Worm (Caenorhabditis elegans): ENCODE results near the gene Y111B2A.1.

Gene Y111B2A.1

DNA sequence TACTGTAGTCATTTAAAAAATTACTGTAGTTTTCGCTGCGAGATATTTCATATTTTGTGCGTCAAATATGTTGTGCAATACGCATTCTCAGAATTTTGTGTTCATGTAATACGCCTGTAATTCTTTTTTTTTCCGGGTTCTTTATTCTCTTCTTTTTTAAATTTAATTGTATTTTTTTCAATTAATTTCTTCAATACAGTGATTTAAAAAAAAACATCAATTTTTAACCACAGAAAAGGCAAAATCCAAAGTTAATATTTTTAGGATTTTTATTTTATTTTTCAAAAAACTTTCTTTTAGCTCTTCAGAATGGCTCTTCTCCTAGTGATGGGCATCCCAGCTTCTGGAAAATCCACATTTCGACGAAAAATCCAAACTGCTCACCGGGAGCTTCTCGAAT, 29.1 kb downstream of the Y111B2A.1 start, which contains the start of gene pstk-1:
Gene pstk-1 (plus strand): TSS at position 301 of the 400 bp plus-strand sequence.
- no peak for TF ChIP-seq hmbx-1 (tag; optimal IDR thresholded peaks at IDR 0.05)
- no peak for TF ChIP-seq B0310.2 (tag; optimal IDR thresholded peaks at IDR 0.05)
- TF ChIP-seq ceh-13 (GFP tag; optimal IDR thresholded peaks at IDR 0.05) = no peak
- TF ChIP-seq hmg-4 (GFP tag; optimal IDR thresholded peaks at IDR 0.05) = no peak
- no peak for TF ChIP-seq scrt-1 (GFP tag; IDR thresholded peaks at IDR 0.05)
- TF ChIP-seq tra-4 (tag; optimal IDR thresholded peaks at IDR 0.05) = no peak
- TF ChIP-seq F13C5.2 (tag; optimal IDR thresholded peaks at IDR 0.05) = no peak
- no peak for TF ChIP-seq ama-1 (optimal IDR thresholded peaks at IDR 0.05)
- no peak for TF ChIP-seq hnd-1 (tag; optimal IDR thresholded peaks at IDR 0.05)
- TF ChIP-seq pes-1 (GFP tag; IDR thresholded peaks at IDR 0.05) = no peak
- no peak for TF ChIP-seq tbx-37 (GFP tag; conservative IDR thresholded peaks at IDR 0.05)
- no peak for TF ChIP-seq ceh-36 (tag; optimal IDR thresholded peaks at IDR 0.05)

DNA sequence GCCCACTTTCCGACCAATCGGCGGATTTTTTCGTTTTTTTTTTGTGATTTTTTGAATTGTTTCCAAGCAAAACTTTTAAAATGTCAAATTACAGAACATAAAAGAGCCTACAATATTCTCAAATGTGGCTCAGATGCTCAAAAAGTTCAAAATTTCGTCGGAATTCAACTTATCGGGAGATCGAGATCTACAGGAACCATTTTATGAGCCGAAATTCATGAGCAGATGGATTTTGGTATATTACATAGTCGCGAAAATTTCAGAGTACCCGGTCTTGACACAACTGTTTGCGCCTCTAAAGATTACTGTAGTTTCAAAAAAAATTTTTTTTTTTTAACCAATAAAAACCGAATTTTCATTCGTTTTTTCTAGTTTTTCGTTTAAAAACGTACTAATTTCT, 36.5 kb downstream of the Y111B2A.1 start:
- TF ChIP-seq ceh-13 (GFP tag; optimal IDR thresholded peaks at IDR 0.05) (no peak), aly-1 (tag; optimal IDR thresholded peaks at IDR 0.05) (no peak), flt-1 (GFP tag; IDR thresholded peaks at IDR 0.05) (no peak), hmbx-1 (tag; optimal IDR thresholded peaks at IDR 0.05) (no peak), F13C5.2 (tag; optimal IDR thresholded peaks at IDR 0.05) (no peak), ceh-36 (tag; optimal IDR thresholded peaks at IDR 0.05) (no peak), hmg-4 (GFP tag; optimal IDR thresholded peaks at IDR 0.05) (no peak), ets-7 (tag; optimal IDR thresholded peaks at IDR 0.05) (no peak), tbx-37 (GFP tag; conservative IDR thresholded peaks at IDR 0.05) (no peak), B0310.2 (tag; optimal IDR thresholded peaks at IDR 0.05) (no peak), tra-4 (tag; optimal IDR thresholded peaks at IDR 0.05) (no peak), scrt-1 (GFP tag; IDR thresholded peaks at IDR 0.05) (no peak), ama-1 (optimal IDR thresholded peaks at IDR 0.05) (no peak), hnd-1 (tag; optimal IDR thresholded peaks at IDR 0.05) (no peak), sea-1 (GFP tag; conservative IDR thresholded peaks at IDR 0.05) (no peak), pes-1 (GFP tag; IDR thresholded peaks at IDR 0.05) (no peak)

- TF ChIP-seq hmg-4 (GFP tag; optimal IDR thresholded peaks at IDR 0.05) (no peak), tra-4 (tag; optimal IDR thresholded peaks at IDR 0.05) (no peak), hmbx-1 (tag; optimal IDR thresholded peaks at IDR 0.05) (no peak)
Measured at ce11 chrIII:12456801-12457647, 38.4 kb downstream of the Y111B2A.1 start, which contains the start of the genes scav-3 and Y49E10.21. Gene scav-3 (minus strand): TSS chrIII:12456850. Gene Y49E10.21 (plus strand): TSS chrIII:12457597.

- TF ChIP-seq ets-7 (tag; optimal IDR thresholded peaks at IDR 0.05) = no peak
- no peak for TF ChIP-seq flt-1 (GFP tag; IDR thresholded peaks at IDR 0.05)
- TF ChIP-seq tra-4 (tag; optimal IDR thresholded peaks at IDR 0.05) = no peak
- no peak for TF ChIP-seq scrt-1 (GFP tag; IDR thresholded peaks at IDR 0.05)
- TF ChIP-seq ama-1 (optimal IDR thresholded peaks at IDR 0.05) = no peak
- no peak for TF ChIP-seq pes-1 (GFP tag; IDR thresholded peaks at IDR 0.05)
- TF ChIP-seq aly-1 (tag; optimal IDR thresholded peaks at IDR 0.05) = no peak
- no peak for TF ChIP-seq F13C5.2 (tag; optimal IDR thresholded peaks at IDR 0.05)
- TF ChIP-seq B0310.2 (tag; optimal IDR thresholded peaks at IDR 0.05) = no peak
- TF ChIP-seq ceh-36 (tag; optimal IDR thresholded peaks at IDR 0.05) = no peak
- no peak for TF ChIP-seq ceh-13 (GFP tag; optimal IDR thresholded peaks at IDR 0.05)
- TF ChIP-seq tbx-37 (GFP tag; conservative IDR thresholded peaks at IDR 0.05) = no peak
- TF ChIP-seq sea-1 (GFP tag; conservative IDR thresholded peaks at IDR 0.05) = no peak
- TF ChIP-seq hmg-4 (GFP tag; optimal IDR thresholded peaks at IDR 0.05) = no peak
Measured at ce11 chrIII:12455651-12456420, 39.6 kb downstream of the Y111B2A.1 start.

DNA sequence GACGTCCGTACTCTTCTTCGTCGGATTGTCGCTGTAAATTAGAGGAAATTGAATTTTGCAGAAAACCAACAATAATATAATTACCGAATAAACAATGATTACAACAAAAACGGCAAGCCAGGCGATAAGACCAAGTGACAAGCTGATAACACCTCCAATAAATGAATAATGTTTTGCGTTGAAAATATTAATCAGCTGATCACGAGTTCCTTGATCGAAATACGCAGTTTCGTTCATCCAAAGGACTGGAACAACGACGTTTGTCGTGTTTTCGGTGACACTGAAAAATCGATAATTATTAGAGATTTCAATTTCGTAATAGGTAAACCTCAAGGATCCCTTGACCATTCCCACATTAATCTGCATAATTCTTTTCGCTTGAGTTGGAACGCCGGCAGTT, 41.7 kb downstream of the Y111B2A.1 start:
- TF ChIP-seq hmg-4 (GFP tag; optimal IDR thresholded peaks at IDR 0.05) (no peak), hnd-1 (tag; optimal IDR thresholded peaks at IDR 0.05) (no peak), tbx-11 (GFP tag; IDR thresholded peaks at IDR 0.05) (no peak), scrt-1 (GFP tag; IDR thresholded peaks at IDR 0.05) (no peak), F13C5.2 (tag; optimal IDR thresholded peaks at IDR 0.05) (no peak), tbx-37 (GFP tag; conservative IDR thresholded peaks at IDR 0.05) (no peak), sea-1 (GFP tag; conservative IDR thresholded peaks at IDR 0.05) (no peak), pes-1 (GFP tag; IDR thresholded peaks at IDR 0.05) (no peak), B0310.2 (tag; optimal IDR thresholded peaks at IDR 0.05) (no peak), hmbx-1 (tag; optimal IDR thresholded peaks at IDR 0.05) (no peak), tra-4 (tag; optimal IDR thresholded peaks at IDR 0.05) (no peak), ceh-36 (tag; optimal IDR thresholded peaks at IDR 0.05) (no peak), ama-1 (optimal IDR thresholded peaks at IDR 0.05) (no peak)

- no peak for TF ChIP-seq B0310.2 (tag; optimal IDR thresholded peaks at IDR 0.05)
- no peak for TF ChIP-seq aly-1 (tag; optimal IDR thresholded peaks at IDR 0.05)
- TF ChIP-seq F13C5.2 (tag; optimal IDR thresholded peaks at IDR 0.05) = no peak
- TF ChIP-seq tbx-37 (GFP tag; conservative IDR thresholded peaks at IDR 0.05) = no peak
- TF ChIP-seq scrt-1 (GFP tag; IDR thresholded peaks at IDR 0.05) = no peak
Measured at ce11 chrIII:12453315-12453714, 42.1 kb downstream of the Y111B2A.1 start, which contains the start of gene ani-1. Gene ani-1 (minus strand): TSS chrIII:12453375.

- no peak for TF ChIP-seq ceh-13 (GFP tag; optimal IDR thresholded peaks at IDR 0.05)
- TF ChIP-seq F13C5.2 (tag; optimal IDR thresholded peaks at IDR 0.05) = no peak
- no peak for TF ChIP-seq hmbx-1 (tag; optimal IDR thresholded peaks at IDR 0.05)
- no peak for TF ChIP-seq hmg-4 (GFP tag; optimal IDR thresholded peaks at IDR 0.05)
- no peak for TF ChIP-seq aly-1 (tag; optimal IDR thresholded peaks at IDR 0.05)
- TF ChIP-seq sea-1 (GFP tag; conservative IDR thresholded peaks at IDR 0.05) = no peak
Measured at ce11 chrIII:12445991-12446502, 49.4 kb downstream of the Y111B2A.1 start, which contains the start of gene Y49E10.18. Gene Y49E10.18 (minus strand): TSS chrIII:12446106.
